Fruit fly (Drosophila melanogaster): Measurements from ENCODE around the gene CG7215.
A peak's percentile ranks its signal among the peaks of the same experiment; 100 is the strongest.

Gene CG7215

DNA sequence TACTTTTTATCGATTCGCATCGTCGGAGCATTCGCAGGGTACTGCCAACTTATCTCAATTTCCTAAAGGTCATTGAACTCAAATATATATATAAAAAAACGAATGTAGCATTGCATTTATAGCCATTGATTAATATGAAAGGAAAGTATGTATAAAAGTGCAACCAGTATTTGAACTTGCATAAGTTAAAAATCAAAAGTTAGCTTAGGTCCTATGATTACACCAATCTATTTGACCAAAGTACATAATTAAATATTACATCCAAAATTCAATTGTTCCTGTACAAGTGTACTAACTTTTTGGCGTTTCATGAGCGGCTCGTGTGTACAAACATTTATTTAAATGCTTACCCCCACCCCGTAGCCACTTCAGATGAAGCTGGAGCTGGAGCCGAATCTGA, 9.6 kb downstream of the CG7215 start (continued):
- TF ChIP-seq dsx (GFP tag; optimal IDR thresholded peaks at IDR 0.05; ENCODE audit: poor library complexity, severe bottlenecking), result no peak
- TF ChIP-seq CG32006 (GFP tag; optimal IDR thresholded peaks at IDR 0.05), result peak; percentile 45
- TF ChIP-seq CG4318 (GFP tag; optimal IDR thresholded peaks at IDR 0.05), result no peak
- peak; percentile 6 to 34 for TF ChIP-seq ss (GFP tag; optimal IDR thresholded peaks at IDR 0.05)
- TF ChIP-seq CG34406 (GFP tag; optimal IDR thresholded peaks at IDR 0.05), result peak; percentile 55
- peak; percentile 55 for TF ChIP-seq pdm3 (GFP tag; optimal IDR thresholded peaks at IDR 0.05)
- peak; percentile 44 for TF ChIP-seq acj6 (GFP tag; optimal IDR thresholded peaks at IDR 0.05)
- TF ChIP-seq Eip75B (GFP tag; optimal IDR thresholded peaks at IDR 0.05), result peak; percentile 30
- TF ChIP-seq Smox (GFP tag; optimal IDR thresholded peaks at IDR 0.05), result peak; percentile 59
- no peak for TF ChIP-seq CG10669 (GFP tag; optimal IDR thresholded peaks at IDR 0.05)
- TF ChIP-seq Ets96B (tag; optimal IDR thresholded peaks at IDR 0.05), result peak; percentile 26
- TF ChIP-seq CG3919 (GFP tag; optimal IDR thresholded peaks at IDR 0.05), result peak; percentile 33
- TF ChIP-seq fd85E (GFP tag; optimal IDR thresholded peaks at IDR 0.05), result no peak
- TF ChIP-seq CG8119 (GFP tag; IDR thresholded peaks at IDR 0.05), result no peak
- peak; percentile 64 for TF ChIP-seq Met (GFP tag; optimal IDR thresholded peaks at IDR 0.05)
- TF ChIP-seq salr (GFP tag; optimal IDR thresholded peaks at IDR 0.05), result peak in 1 of 2 experiments; percentile 36
- peak; percentile 13 for TF ChIP-seq spab (GFP tag; optimal IDR thresholded peaks at IDR 0.05)

- TF ChIP-seq CG11294 (GFP tag; IDR thresholded peaks at IDR 0.05) (no peak), CG6792 (GFP tag; optimal IDR thresholded peaks at IDR 0.05) (no peak)
Observed at dm6 chr3R:18156608-18157007, 10.5 kb downstream of the CG7215 start.

- TF ChIP-seq svp (GFP tag) (no peak), CG15336 (GFP tag; IDR thresholded peaks at IDR 0.05) (0 out of 2 replicates have a peak, but pooled peaks have one; percentile 31), CG3919 (GFP tag; optimal IDR thresholded peaks at IDR 0.05) (no peak), CG6163 (GFP tag; IDR thresholded peaks at IDR 0.05) (0 out of 3 replicates have a peak, but pooled peaks have one; percentile 30), ss (GFP tag; optimal IDR thresholded peaks at IDR 0.05) (peak in 1 of 2 experiments; percentile 57), Ets96B (tag; optimal IDR thresholded peaks at IDR 0.05) (no peak), CG10669 (GFP tag; optimal IDR thresholded peaks at IDR 0.05) (no peak)
Observed at dm6 chr3R:18153698-18154097, 13.4 kb downstream of the CG7215 start.

DNA sequence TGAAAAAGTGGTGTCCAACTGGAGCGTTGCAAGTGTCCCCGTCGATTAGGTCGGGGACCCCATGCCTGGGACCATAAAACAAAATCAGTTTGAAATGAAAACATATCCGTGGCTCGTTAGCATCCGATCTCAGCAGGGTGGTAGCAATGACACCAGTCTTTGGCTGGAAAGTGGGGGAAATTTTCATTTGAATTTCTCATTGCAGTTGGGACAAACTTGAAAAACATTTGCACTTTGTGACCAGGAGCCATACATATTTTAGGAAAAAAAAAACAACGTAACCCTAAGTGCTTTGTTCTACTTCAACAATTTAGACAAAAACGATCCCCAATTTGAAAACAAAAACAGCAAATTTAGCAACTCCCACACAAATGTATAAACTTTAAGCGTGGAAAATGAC, 15.3 kb downstream of the CG7215 start, which contains the start of gene CG14316:
TSS of gene CG14316 (plus strand) at position 301 of the 400 bp plus-strand sequence.
- no peak for TF ChIP-seq CG8319 (GFP tag; optimal IDR thresholded peaks at IDR 0.05)
- TF ChIP-seq CG11762 (GFP tag; optimal IDR thresholded peaks at IDR 0.05; ENCODE audit: insufficient read depth), result no peak
- no peak for TF ChIP-seq Lpt (GFP tag; optimal IDR thresholded peaks at IDR 0.05)
- TF ChIP-seq dac (GFP tag; optimal IDR thresholded peaks at IDR 0.05), result no peak
- no peak for TF ChIP-seq salr (GFP tag; optimal IDR thresholded peaks at IDR 0.05)
- TF ChIP-seq OdsH (GFP tag; optimal IDR thresholded peaks at IDR 0.05), result no peak
- no peak for TF ChIP-seq svp (GFP tag)
- TF ChIP-seq Sox14 (GFP tag; optimal IDR thresholded peaks at IDR 0.05), result no peak
- TF ChIP-seq net (GFP tag; optimal IDR thresholded peaks at IDR 0.05), result no peak
- no peak for TF ChIP-seq CG6792 (GFP tag; optimal IDR thresholded peaks at IDR 0.05)
- TF ChIP-seq CG6276 (GFP tag; optimal IDR thresholded peaks at IDR 0.05), result no peak
- TF ChIP-seq lz (GFP tag; optimal IDR thresholded peaks at IDR 0.05), result no peak
- no peak for TF ChIP-seq CG11294 (GFP tag; IDR thresholded peaks at IDR 0.05)
- TF ChIP-seq CG15336 (GFP tag; IDR thresholded peaks at IDR 0.05), result no peak
- no peak for TF ChIP-seq CG3919 (GFP tag; optimal IDR thresholded peaks at IDR 0.05)

DNA sequence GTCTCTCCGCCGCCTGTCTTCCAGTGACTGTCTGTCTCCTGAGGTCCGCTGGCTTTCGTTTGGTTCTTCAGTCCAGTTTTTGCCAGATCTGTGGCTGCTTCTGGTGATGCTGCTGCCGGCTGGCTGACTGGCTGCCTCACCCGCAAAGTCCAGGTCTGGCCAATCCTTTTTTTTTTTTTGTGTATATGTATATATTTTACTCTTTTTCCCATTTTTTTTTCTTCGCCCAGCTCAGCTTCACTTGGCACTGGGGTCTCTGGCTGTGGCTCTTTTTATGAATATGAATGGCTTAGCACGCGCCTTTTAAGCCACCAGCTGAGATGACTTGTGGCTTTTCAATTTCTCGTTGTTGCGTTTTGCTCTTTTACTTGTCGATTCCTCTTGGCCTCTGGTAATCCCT, 20.4 kb downstream of the CG7215 start:
- TF ChIP-seq CG8119 (GFP tag; IDR thresholded peaks at IDR 0.05) (peak; percentile 56; the same call in 1 of the 3 replicates), Hr4 (GFP tag; optimal IDR thresholded peaks at IDR 0.05) (no peak), salr (GFP tag; optimal IDR thresholded peaks at IDR 0.05) (no peak), achi (GFP tag; optimal IDR thresholded peaks at IDR 0.05) (no peak), CG10631 (GFP tag; optimal IDR thresholded peaks at IDR 0.05) (no peak), Blimp-1 (GFP tag; optimal IDR thresholded peaks at IDR 0.05) (no peak), Hr39 (GFP tag; optimal IDR thresholded peaks at IDR 0.05) (no peak), CG31627 (GFP tag; optimal IDR thresholded peaks at IDR 0.05) (no peak), cyc (GFP tag; optimal IDR thresholded peaks at IDR 0.05) (no peak), Lpt (GFP tag; optimal IDR thresholded peaks at IDR 0.05) (peak; percentile 28), CG6808 (GFP tag; optimal IDR thresholded peaks at IDR 0.05) (peak; percentile 72), CG6276 (GFP tag; optimal IDR thresholded peaks at IDR 0.05) (peak; percentile 10), CG4318 (GFP tag; optimal IDR thresholded peaks at IDR 0.05) (no peak), CG34406 (GFP tag; optimal IDR thresholded peaks at IDR 0.05) (peak; percentile 6), Sox14 (GFP tag; optimal IDR thresholded peaks at IDR 0.05) (no peak), CG11762 (GFP tag; optimal IDR thresholded peaks at IDR 0.05; ENCODE audit: insufficient read depth) (no peak), CG11294 (GFP tag; IDR thresholded peaks at IDR 0.05) (no peak), CG6163 (GFP tag; IDR thresholded peaks at IDR 0.05) (peak; percentile 82), CG7368 (GFP tag; optimal IDR thresholded peaks at IDR 0.05) (no peak), Hr38 (GFP tag; optimal IDR thresholded peaks at IDR 0.05) (no peak), CG9139 (GFP tag; optimal IDR thresholded peaks at IDR 0.05) (peak; percentile 83), CG6792 (GFP tag; optimal IDR thresholded peaks at IDR 0.05) (no peak)
